Fruit fly (Drosophila melanogaster) whole organism, adult: ENCODE data around the gene Smyd5.
A peak's percentile ranks its signal among the peaks of the same experiment; 100 is the strongest.

ENCODE experiments used
- CG11617 ChIP-seq: fragments of 200-800 bp; sonication (Bioruptor generic); optimal IDR thresholded peaks from 2 replicates; lab custom pipeline; 2017; ENCODE audit warnings: mild to moderate bottlenecking, missing biosample characterization, missing genetic modification reagents, missing genetic modification characterization
- CG12768 ChIP-seq: fragments of 200-800 bp; sonication (Bioruptor generic); optimal IDR thresholded peaks from 2 replicates; lab custom pipeline; 2017; ENCODE audit warnings: missing biosample characterization, missing genetic modification characterization, mild to moderate bottlenecking, moderate library complexity, missing genetic modification reagents
- CG14711 ChIP-seq: fragments of 200-800 bp; sonication (Bioruptor generic); optimal IDR thresholded peaks from 2 replicates; lab custom pipeline; 2018; ENCODE audit warnings: missing biosample characterization, mild to moderate bottlenecking, missing genetic modification characterization, moderate library complexity
- CG1620 ChIP-seq: fragments of 200-800 bp; sonication (Bioruptor generic); optimal IDR thresholded peaks from 2 replicates; lab custom pipeline; 2016; ENCODE audit warnings: missing biosample characterization, missing genetic modification characterization
- CG33017 ChIP-seq: fragments of 200-800 bp; sonication (Bioruptor generic); optimal IDR thresholded peaks from 2 replicates; lab custom pipeline; 2018; ENCODE audit warnings: missing biosample characterization, mild to moderate bottlenecking, missing genetic modification characterization, moderate library complexity
- CG5204 ChIP-seq: fragments of 200-800 bp; sonication (Bioruptor generic); optimal IDR thresholded peaks from 2 replicates; lab custom pipeline; 2016; ENCODE audit warnings: missing biosample characterization, missing genetic modification characterization
- CG7045 ChIP-seq: fragments of 200-800 bp; sonication (Bioruptor generic); optimal IDR thresholded peaks from 2 replicates; lab custom pipeline; 2017; ENCODE audit warnings: missing biosample characterization, mild to moderate bottlenecking, missing genetic modification characterization
- CG7101 ChIP-seq: fragments of 200-800 bp; sonication (Bioruptor generic); optimal IDR thresholded peaks from 2 replicates; lab custom pipeline; 2018; ENCODE audit warnings: missing biosample characterization, mild to moderate bottlenecking, missing genetic modification characterization, moderate library complexity
- Clk ChIP-seq: fragments of 200-800 bp; sonication (Bioruptor generic); optimal IDR thresholded peaks from 2 replicates; lab custom pipeline; 2017; ENCODE audit warnings: missing biosample characterization, missing genetic modification characterization
- Crg-1 ChIP-seq: fragments of 200-800 bp; sonication (Bioruptor generic); optimal IDR thresholded peaks from 2 replicates; lab custom pipeline; 2016; ENCODE audit warnings: missing biosample characterization, missing genetic modification characterization
- Hr96 ChIP-seq: fragments of 200-800 bp; sonication (Bioruptor generic); optimal IDR thresholded peaks from 2 replicates; lab custom pipeline; 2016; ENCODE audit warnings: missing biosample characterization, missing genetic modification characterization
- Mnt ChIP-seq: fragments of 200-800 bp; sonication (Bioruptor generic); optimal IDR thresholded peaks from 2 replicates; lab custom pipeline; 2016; ENCODE audit warnings: missing biosample characterization, mild to moderate bottlenecking, missing genetic modification characterization
- bab1 ChIP-seq: fragments of 200-800 bp; sonication (Bioruptor generic); optimal IDR thresholded peaks from 3 replicates; lab custom pipeline; 2019; ENCODE audit warnings: missing biosample characterization, mild to moderate bottlenecking, missing genetic modification characterization, moderate library complexity
- cic ChIP-seq: fragments of 200-800 bp; sonication (Bioruptor generic); optimal IDR thresholded peaks from 2 replicates; lab custom pipeline; 2017; ENCODE audit warnings: missing biosample characterization, mild to moderate bottlenecking, missing genetic modification characterization, moderate library complexity
- cnc ChIP-seq, 2 experiments: fragments of >200 bp; optimal IDR thresholded peaks; 2 replicates each; lab custom pipeline; 2017
- kay ChIP-seq: fragments of 200-800 bp; sonication (Bioruptor generic); peaks from one replicate; lab custom pipeline; 2016; ENCODE audit warnings: missing biosample characterization, missing genetic modification characterization, borderline replicate concordance
- ovo ChIP-seq: fragments of 200-800 bp; sonication (Bioruptor generic); optimal IDR thresholded peaks from 2 replicates; lab custom pipeline; 2016; ENCODE audit warnings: missing biosample characterization, missing genetic modification characterization
- pad ChIP-seq: fragments of 200-800 bp; sonication (Bioruptor generic); optimal IDR thresholded peaks from 3 replicates; lab custom pipeline; 2017; ENCODE audit warnings: missing biosample characterization, missing genetic modification characterization, mild to moderate bottlenecking, moderate library complexity, missing genetic modification reagents
- tj ChIP-seq: fragments of 200-800 bp; sonication (Bioruptor generic); optimal IDR thresholded peaks from 3 replicates; lab custom pipeline; 2017; ENCODE audit warnings: missing biosample characterization, mild to moderate bottlenecking, missing genetic modification characterization, moderate library complexity
- toe ChIP-seq: fragments of 200-800 bp; sonication (Bioruptor generic); optimal IDR thresholded peaks from 2 replicates; lab custom pipeline; 2016; ENCODE audit warnings: missing biosample characterization, missing genetic modification characterization

Smyd5 gene

DNA sequence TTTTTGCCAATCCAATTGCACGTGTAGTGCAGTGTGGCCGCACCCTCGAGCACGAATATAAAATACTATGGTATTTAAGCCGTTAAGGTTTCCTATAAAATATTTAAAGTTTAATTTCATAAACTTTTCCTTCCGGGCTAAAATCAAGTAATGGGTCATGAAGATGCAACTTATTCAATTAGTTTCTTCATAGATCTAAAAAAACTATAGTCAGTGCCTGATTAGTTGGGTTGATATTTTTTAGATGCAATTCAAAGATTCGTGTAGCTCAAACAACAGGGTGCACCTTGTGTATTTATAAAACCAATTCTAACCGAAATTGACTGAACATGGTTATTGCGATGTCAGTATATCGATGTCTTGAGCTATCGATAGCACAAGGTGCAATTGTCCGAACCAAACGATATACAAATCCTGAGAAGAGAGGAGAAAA lies at the start of gene Smyd5, which contains the start of gene Oga:
Gene Smyd5, minus strand, starts transcription at position 59 of the 433 bp plus-strand sequence.
Gene Oga, plus strand, starts transcription at position 345 of the 433 bp plus-strand sequence.
- TF ChIP-seq CG33017 (tag; lab: Kevin White, UChicago) = no peak
- TF ChIP-seq CG11617 (GFP tag; lab: Kevin White, UChicago) = peak; percentile 45
- TF ChIP-seq CG1620 (GFP tag; lab: Kevin White, UChicago) = peak; percentile 48
- TF ChIP-seq cic (GFP tag; lab: Kevin White, UChicago) = no peak
- TF ChIP-seq toe (GFP tag; lab: Kevin White, UChicago) = no peak
- peak; percentile 64 for TF ChIP-seq Crg-1 (GFP tag; lab: Kevin White, UChicago)
- TF ChIP-seq CG7101 (tag; lab: Kevin White, UChicago) = peak; percentile 8
- TF ChIP-seq Hr96 (GFP tag; lab: Kevin White, UChicago) = no peak
- peak; percentile 99 for TF ChIP-seq Mnt (GFP tag; lab: Kevin White, UChicago)
- TF ChIP-seq CG12768 = no peak
- no peak for TF ChIP-seq cnc (optimal IDR thresholded peaks at IDR 0.05; lab: Kevin White, UChicago)
- TF ChIP-seq tj = no peak
- TF ChIP-seq pad = no peak
- TF ChIP-seq CG5204 (GFP tag; lab: Kevin White, UChicago) = no peak
- peak; percentile 50 for TF ChIP-seq bab1 (GFP tag; lab: Kevin White, UChicago)
- no peak for TF ChIP-seq kay (GFP tag; lab: Kevin White, UChicago)
- TF ChIP-seq CG14711 (tag; lab: Kevin White, UChicago) = no peak
- no peak for TF ChIP-seq CG7045 (GFP tag; lab: Kevin White, UChicago)
- no peak for TF ChIP-seq Clk (GFP tag; lab: Kevin White, UChicago)
- TF ChIP-seq ovo (GFP tag; lab: Kevin White, UChicago) = no peak

DNA sequence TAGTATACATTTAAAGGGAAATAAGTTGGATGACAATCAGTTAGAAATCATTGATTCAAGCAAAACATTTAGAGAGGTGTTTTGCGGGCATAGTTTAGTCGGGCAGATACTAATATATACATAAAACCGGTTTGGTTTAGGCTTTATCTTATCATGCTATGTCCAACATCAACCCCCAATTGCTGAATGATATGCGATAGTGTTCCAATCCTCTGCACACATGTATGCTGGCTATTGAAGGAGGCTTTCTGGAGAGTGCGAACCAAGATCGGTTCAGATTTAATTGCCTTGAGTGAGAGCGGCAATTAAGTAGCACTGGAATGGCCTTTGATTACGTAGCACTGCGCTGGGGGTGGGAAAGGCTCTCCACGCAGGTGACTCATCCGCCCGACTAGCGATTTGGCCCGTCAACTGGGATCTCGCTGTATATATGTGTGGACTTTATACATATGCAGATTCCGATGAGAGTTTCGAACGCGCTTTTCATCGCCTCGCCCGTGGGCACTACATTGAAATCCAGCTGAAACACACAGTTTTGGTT lies 49.5 kb upstream of the Smyd5 start:
- no peak for TF ChIP-seq CG14711 (tag; lab: Kevin White, UChicago)
- TF ChIP-seq bab1 (GFP tag; lab: Kevin White, UChicago) = no peak
- no peak for TF ChIP-seq ovo (GFP tag; lab: Kevin White, UChicago)
- peak; percentile 32 for TF ChIP-seq kay (GFP tag; lab: Kevin White, UChicago)
- TF ChIP-seq cnc (optimal IDR thresholded peaks at IDR 0.05; lab: Kevin White, UChicago) = no peak
- peak; percentile 19 for TF ChIP-seq CG12768
- no peak for TF ChIP-seq Crg-1 (GFP tag; lab: Kevin White, UChicago)
- TF ChIP-seq CG7045 (GFP tag; lab: Kevin White, UChicago) = no peak

DNA sequence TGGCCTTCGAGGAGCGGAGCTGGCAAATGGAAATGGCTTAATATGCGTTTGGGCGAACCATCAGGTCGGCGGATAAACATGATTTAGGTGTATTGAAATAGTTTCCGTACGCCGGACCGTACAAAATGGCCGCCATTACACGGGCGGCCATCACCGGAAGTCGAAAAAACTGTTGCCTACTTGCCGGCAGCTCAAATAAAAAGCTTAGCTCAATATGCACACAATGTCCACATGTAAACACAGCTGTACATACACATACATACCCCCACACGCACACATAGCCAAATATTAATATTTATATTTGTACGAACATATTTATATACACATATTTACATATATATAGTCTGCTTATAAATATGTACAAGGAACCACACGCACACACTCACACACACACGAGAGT lies 44.6 kb upstream of the Smyd5 start:
- no peak for TF ChIP-seq Mnt (GFP tag; lab: Kevin White, UChicago)
- peak; percentile 1 for TF ChIP-seq bab1 (GFP tag; lab: Kevin White, UChicago)
- TF ChIP-seq pad = no peak

DNA sequence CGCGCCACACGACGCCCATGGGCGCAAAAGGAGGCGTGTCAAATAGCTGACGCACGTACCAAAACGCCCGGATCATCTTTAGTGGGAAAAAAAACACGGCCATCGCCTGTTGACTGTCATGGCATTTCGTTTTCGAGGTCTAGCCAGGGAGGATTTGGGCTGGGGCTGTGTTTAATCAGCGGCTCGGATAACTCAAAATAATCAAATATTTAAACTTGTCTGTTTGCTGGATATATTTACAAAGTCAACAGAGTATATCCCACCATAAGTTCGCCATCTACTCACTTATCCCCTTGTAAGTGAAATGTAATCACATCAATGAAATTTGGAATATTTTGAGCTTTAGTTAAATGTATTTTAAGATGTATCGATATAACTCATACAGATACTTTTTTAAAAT lies 42.2 kb upstream of the Smyd5 start:
- TF ChIP-seq cic (GFP tag; lab: Kevin White, UChicago) = no peak
- TF ChIP-seq CG7101 (tag; lab: Kevin White, UChicago) = no peak
- TF ChIP-seq CG7045 (GFP tag; lab: Kevin White, UChicago) = no peak
- TF ChIP-seq ovo (GFP tag; lab: Kevin White, UChicago) = no peak
- TF ChIP-seq CG5204 (GFP tag; lab: Kevin White, UChicago) = no peak
- no peak for TF ChIP-seq Hr96 (GFP tag; lab: Kevin White, UChicago)
- no peak for TF ChIP-seq pad
- no peak for TF ChIP-seq CG33017 (tag; lab: Kevin White, UChicago)
- TF ChIP-seq bab1 (GFP tag; lab: Kevin White, UChicago) = no peak
- TF ChIP-seq cnc (optimal IDR thresholded peaks at IDR 0.05; lab: Kevin White, UChicago) = no peak
- TF ChIP-seq CG1620 (GFP tag; lab: Kevin White, UChicago) = no peak
- no peak for TF ChIP-seq toe (GFP tag; lab: Kevin White, UChicago)

DNA sequence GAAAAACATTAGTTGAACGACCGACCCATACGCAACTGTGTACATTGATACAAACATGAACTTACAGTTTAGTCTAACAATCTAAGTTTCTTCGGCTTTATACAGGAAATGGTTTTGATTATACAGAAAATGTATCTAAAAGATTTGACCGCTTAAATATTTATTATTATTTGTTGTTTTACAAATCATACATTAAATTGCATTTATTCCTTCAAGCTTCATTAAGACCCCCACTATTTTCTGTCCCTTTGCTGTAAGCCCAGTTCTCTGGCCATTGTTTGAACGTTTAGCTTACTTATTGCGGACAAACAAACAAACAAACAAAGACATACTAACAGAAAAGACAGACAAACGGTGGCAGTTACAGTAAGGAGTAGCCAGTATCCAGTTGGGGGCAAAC lies 35.7 kb upstream of the Smyd5 start:
- TF ChIP-seq cnc (optimal IDR thresholded peaks at IDR 0.05; lab: Kevin White, UChicago) = no peak
- TF ChIP-seq pad = no peak

DNA sequence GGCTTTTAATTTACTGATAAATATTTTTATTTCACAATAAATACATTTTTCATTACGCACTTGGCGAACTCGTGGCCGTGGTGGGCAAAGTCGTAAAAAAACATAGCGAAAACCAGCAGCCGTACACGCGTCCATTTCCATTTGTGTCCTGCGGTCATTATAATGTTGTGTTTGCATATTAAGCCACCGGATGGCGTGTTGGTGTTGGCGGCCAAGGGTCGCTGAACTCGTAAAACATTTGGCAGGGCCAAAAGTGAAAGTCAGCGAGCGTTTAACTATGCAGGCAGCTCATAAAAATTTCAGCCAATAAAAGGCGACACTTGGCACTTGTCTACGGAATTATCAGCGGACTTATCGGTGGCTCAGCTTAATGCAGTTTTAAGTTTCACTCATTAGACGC lies 33.9 kb upstream of the Smyd5 start:
- TF ChIP-seq cnc (optimal IDR thresholded peaks at IDR 0.05; lab: Kevin White, UChicago) = no peak
- TF ChIP-seq Crg-1 (GFP tag; lab: Kevin White, UChicago) = no peak
- no peak for TF ChIP-seq tj
- TF ChIP-seq CG7101 (tag; lab: Kevin White, UChicago) = no peak
- no peak for TF ChIP-seq CG11617 (GFP tag; lab: Kevin White, UChicago)
- TF ChIP-seq CG7045 (GFP tag; lab: Kevin White, UChicago) = no peak
- no peak for TF ChIP-seq CG12768
- TF ChIP-seq Clk (GFP tag; lab: Kevin White, UChicago) = no peak
- TF ChIP-seq kay (GFP tag; lab: Kevin White, UChicago) = no peak
- TF ChIP-seq bab1 (GFP tag; lab: Kevin White, UChicago) = no peak
- no peak for TF ChIP-seq pad
- TF ChIP-seq CG1620 (GFP tag; lab: Kevin White, UChicago) = no peak
- TF ChIP-seq ovo (GFP tag; lab: Kevin White, UChicago) = no peak
